Fruit fly (Drosophila melanogaster): Measurements from ENCODE around the gene CG6244.

Gene CG6244

dm6 chr3L:15826347-15826984 lies 18.3 kb downstream of the CG6244 start, which contains the start of the genes DCP2 and dbo (continued):
- no peak for TF ChIP-seq fd59A (GFP tag; optimal IDR thresholded peaks at IDR 0.05)
- peak; percentile 47 for TF ChIP-seq Sox102F (GFP tag; optimal IDR thresholded peaks at IDR 0.05)
- TF ChIP-seq CG11902 (GFP tag; optimal IDR thresholded peaks at IDR 0.05) = peak; percentile 2
- TF ChIP-seq Ets96B (tag; optimal IDR thresholded peaks at IDR 0.05) = peak; percentile 50
- no peak for TF ChIP-seq CG6792 (GFP tag; optimal IDR thresholded peaks at IDR 0.05)
- no peak for TF ChIP-seq Hr39 (GFP tag; optimal IDR thresholded peaks at IDR 0.05)
- no peak for TF ChIP-seq CG6163 (GFP tag; IDR thresholded peaks at IDR 0.05)
- TF ChIP-seq CG10631 (GFP tag; optimal IDR thresholded peaks at IDR 0.05) = peak; percentile 73
- TF ChIP-seq Lpt (GFP tag; optimal IDR thresholded peaks at IDR 0.05) = peak; percentile 25
- TF ChIP-seq CG32006 (GFP tag; optimal IDR thresholded peaks at IDR 0.05) = peak; percentile 67
- TF ChIP-seq lz (GFP tag; optimal IDR thresholded peaks at IDR 0.05) = peak; percentile 59
- no peak for TF ChIP-seq CG9139 (GFP tag; optimal IDR thresholded peaks at IDR 0.05)
- TF ChIP-seq fkh (GFP tag; optimal IDR thresholded peaks at IDR 0.05) = no peak
- TF ChIP-seq CG11294 (GFP tag; IDR thresholded peaks at IDR 0.05) = peak; percentile 57; the same call in 1 of the 2 replicates
- TF ChIP-seq esn (GFP tag; optimal IDR thresholded peaks at IDR 0.05) = peak; percentile 51
- TF ChIP-seq achi (GFP tag; optimal IDR thresholded peaks at IDR 0.05) = peak; percentile 38
- peak; percentile 46 for TF ChIP-seq topi (GFP tag; optimal IDR thresholded peaks at IDR 0.05)
- peak; percentile 26 for TF ChIP-seq CG10669 (GFP tag; optimal IDR thresholded peaks at IDR 0.05)
- TF ChIP-seq dac (GFP tag; optimal IDR thresholded peaks at IDR 0.05) = no peak
- TF ChIP-seq CG16779 (tag; optimal IDR thresholded peaks at IDR 0.05) = no peak
- no peak for TF ChIP-seq CG7368 (GFP tag; optimal IDR thresholded peaks at IDR 0.05)

dm6 chr3L:15826985-15827635 lies 19.0 kb downstream of the CG6244 start:
- peak; percentile 78 for TF ChIP-seq Sox15 (GFP tag; optimal IDR thresholded peaks at IDR 0.05)
- TF ChIP-seq CG7368 (GFP tag; optimal IDR thresholded peaks at IDR 0.05) = peak; percentile 78
- peak; percentile 57 for TF ChIP-seq Gug (GFP tag; IDR thresholded peaks at IDR 0.05)
- peak; percentile 68 for TF ChIP-seq fkh (GFP tag; optimal IDR thresholded peaks at IDR 0.05)
- peak; percentile 84 for TF ChIP-seq Hr39 (GFP tag; optimal IDR thresholded peaks at IDR 0.05)
- peak; percentile 77; the same call in 2 of the 3 replicates for TF ChIP-seq CG6163 (GFP tag; IDR thresholded peaks at IDR 0.05)
- peak; percentile 78 for TF ChIP-seq Eip93F (GFP tag; optimal IDR thresholded peaks at IDR 0.05)
- peak; percentile 89 for TF ChIP-seq CG6792 (GFP tag; optimal IDR thresholded peaks at IDR 0.05)
- TF ChIP-seq net (GFP tag; optimal IDR thresholded peaks at IDR 0.05) = peak; percentile 89
- peak; percentile 78 for TF ChIP-seq CG1621 (tag; optimal IDR thresholded peaks at IDR 0.05)
- TF ChIP-seq CG6808 (GFP tag; optimal IDR thresholded peaks at IDR 0.05) = peak; percentile 94
- no peak for TF ChIP-seq CG6276 (GFP tag; optimal IDR thresholded peaks at IDR 0.05)
- peak; percentile 86 for TF ChIP-seq Smox (GFP tag; optimal IDR thresholded peaks at IDR 0.05)
- TF ChIP-seq Sox102F (GFP tag; optimal IDR thresholded peaks at IDR 0.05) = peak; percentile 84
- TF ChIP-seq CG11902 (GFP tag; optimal IDR thresholded peaks at IDR 0.05) = peak; percentile 70
- peak; percentile 55 for TF ChIP-seq Ets21C (GFP tag; optimal IDR thresholded peaks at IDR 0.05)
- TF ChIP-seq Eip78C (GFP tag) = peak; percentile 95
- peak; percentile 91 for TF ChIP-seq CG34406 (GFP tag; optimal IDR thresholded peaks at IDR 0.05)
- TF ChIP-seq CG9139 (GFP tag; optimal IDR thresholded peaks at IDR 0.05) = no peak
- TF ChIP-seq Eip75B (GFP tag; optimal IDR thresholded peaks at IDR 0.05) = peak; percentile 86
- TF ChIP-seq CG8319 (GFP tag; optimal IDR thresholded peaks at IDR 0.05) = peak; percentile 86
- TF ChIP-seq OdsH (GFP tag; optimal IDR thresholded peaks at IDR 0.05) = peak; percentile 90
- peak; percentile 90 for TF ChIP-seq CG11762 (GFP tag; optimal IDR thresholded peaks at IDR 0.05; ENCODE audit: insufficient read depth)
- peak; percentile 90 for TF ChIP-seq CG3032 (tag; optimal IDR thresholded peaks at IDR 0.05)
- TF ChIP-seq salr (GFP tag; optimal IDR thresholded peaks at IDR 0.05) = peak in 1 of 2 experiments; percentile 41
- peak; percentile 90 for TF ChIP-seq acj6 (GFP tag; optimal IDR thresholded peaks at IDR 0.05)
- TF ChIP-seq CG11294 (GFP tag; IDR thresholded peaks at IDR 0.05) = peak; percentile 58; the same call in 1 of the 2 replicates
- TF ChIP-seq CG8632 (GFP tag; optimal IDR thresholded peaks at IDR 0.05) = peak; percentile 90
- peak; percentile 79 for TF ChIP-seq cyc (GFP tag; optimal IDR thresholded peaks at IDR 0.05)
- peak; percentile 89 for TF ChIP-seq Hr4 (GFP tag; optimal IDR thresholded peaks at IDR 0.05)
- TF ChIP-seq CG6854 (GFP tag; optimal IDR thresholded peaks at IDR 0.05) = peak; percentile 92
- TF ChIP-seq CG10631 (GFP tag; optimal IDR thresholded peaks at IDR 0.05) = peak; percentile 92
- TF ChIP-seq CG15336 (GFP tag; IDR thresholded peaks at IDR 0.05) = peak; percentile 86
- peak; percentile 84 for TF ChIP-seq pdm3 (GFP tag; optimal IDR thresholded peaks at IDR 0.05)
- TF ChIP-seq dsx (GFP tag; optimal IDR thresholded peaks at IDR 0.05; ENCODE audit: poor library complexity, severe bottlenecking) = no peak
- peak; percentile 88 for TF ChIP-seq CG10669 (GFP tag; optimal IDR thresholded peaks at IDR 0.05)
